Worm (Caenorhabditis elegans) whole organism, young adult: ENCODE measurements around the gene F49C5.3.

Experiments used
- D2030.7 ChIP-seq: fragments of 200-800 bp; sonication (Bioruptor generic); IDR thresholded peaks from 2 replicates; pipeline ENCODE4 v1.3.6; 2022; ENCODE audit warnings: missing genetic modification reagents, missing genetic modification characterization, missing compliant biosample characterization
- F22D6.2 ChIP-seq: sonication (generic microtip); optimal IDR thresholded peaks from 2 replicates; lab custom pipeline; 2016; ENCODE audit warnings: mild to moderate bottlenecking, missing genetic modification characterization, missing compliant biosample characterization
- F23B12.7 ChIP-seq: sonication (generic microtip); optimal IDR thresholded peaks from 2 replicates; lab custom pipeline; 2017; ENCODE audit warnings: missing genetic modification characterization, mild to moderate bottlenecking, missing compliant biosample characterization, antibody characterized with exemption, moderate library complexity; ENCODE audit not compliant: insufficient read depth
- F49E8.2 ChIP-seq: sonication (generic microtip); optimal IDR thresholded peaks from 3 replicates; lab custom pipeline; 2017; ENCODE audit warnings: missing genetic modification characterization, mild to moderate bottlenecking, missing compliant biosample characterization, antibody characterized with exemption, moderate library complexity; ENCODE audit not compliant: insufficient read depth
- F52B5.7 ChIP-seq: sonication (generic microtip); optimal IDR thresholded peaks from 2 replicates; lab custom pipeline; 2016; ENCODE audit warnings: mild to moderate bottlenecking, missing genetic modification characterization, missing compliant biosample characterization
- K11D2.4 ChIP-seq: fragments of 200-800 bp; sonication (Bioruptor generic); IDR thresholded peaks from 2 replicates; pipeline ENCODE4 v1.3.6; 2022; ENCODE audit warnings: missing genetic modification reagents, missing genetic modification characterization, missing compliant biosample characterization
- Y53G8AR.9 ChIP-seq: fragments of 200-800 bp; sonication (Bioruptor generic); conservative IDR thresholded peaks from 2 replicates; pipeline ENCODE4 v1.3.6; 2022; ENCODE audit warnings: missing genetic modification reagents, missing genetic modification characterization, missing compliant biosample characterization
- Y56A3A.18 ChIP-seq: fragments of 200-800 bp; sonication (Bioruptor generic); IDR thresholded peaks from 2 replicates; pipeline ENCODE4 v1.3.6; 2022; ENCODE audit warnings: missing genetic modification reagents, missing genetic modification characterization, missing compliant biosample characterization
- ZK185.1 ChIP-seq: sonication (generic microtip); optimal IDR thresholded peaks from 2 replicates; lab custom pipeline; 2016; ENCODE audit warnings: mild to moderate bottlenecking, missing genetic modification characterization, missing compliant biosample characterization; ENCODE audit not compliant: poor library complexity, severe bottlenecking
- aptf-2 ChIP-seq: fragments of 200-800 bp; sonication (Bioruptor generic); conservative IDR thresholded peaks from 2 replicates; pipeline ENCODE4 v1.3.6; 2022; ENCODE audit warnings: missing genetic modification reagents, missing genetic modification characterization, missing compliant biosample characterization
- aptf-3 ChIP-seq: fragments of 200-800 bp; sonication (Bioruptor generic); IDR thresholded peaks from 2 replicates; pipeline ENCODE4 v1.3.6; 2022; ENCODE audit warnings: missing genetic modification characterization, missing compliant biosample characterization
- atf-7 ChIP-seq: sonication (generic microtip); optimal IDR thresholded peaks from 2 replicates; lab custom pipeline; 2017; ENCODE audit warnings: mild to moderate bottlenecking, missing genetic modification characterization, missing compliant biosample characterization
- attf-3 ChIP-seq: fragments of 200-800 bp; sonication (Bioruptor generic); conservative IDR thresholded peaks from 2 replicates; pipeline ENCODE4 v1.3.6; 2022; ENCODE audit warnings: missing genetic modification reagents, missing genetic modification characterization, missing compliant biosample characterization
- attf-5 ChIP-seq: fragments of 200-800 bp; sonication (Bioruptor generic); optimal IDR thresholded peaks from 2 replicates; lab custom pipeline; 2018; ENCODE audit warnings: mild to moderate bottlenecking, missing genetic modification characterization, missing compliant biosample characterization
- attf-6 ChIP-seq: fragments of 200-800 bp; sonication (Bioruptor generic); IDR thresholded peaks from 2 replicates; pipeline ENCODE4 v1.3.6; 2022; ENCODE audit warnings: missing genetic modification reagents, missing genetic modification characterization, missing compliant biosample characterization
- bed-1 ChIP-seq: fragments of 200-800 bp; sonication (Bioruptor generic); IDR thresholded peaks from 2 replicates; pipeline ENCODE4 v1.3.6; 2022; ENCODE audit warnings: missing genetic modification reagents, missing genetic modification characterization, missing compliant biosample characterization
- ccch-3 ChIP-seq: fragments of 200-800 bp; sonication (Bioruptor generic); optimal IDR thresholded peaks from 2 replicates; lab custom pipeline; 2018; ENCODE audit warnings: mild to moderate bottlenecking, missing genetic modification characterization, missing compliant biosample characterization
- cebp-1 ChIP-seq, 2 experiments: fragments of 200-800 bp in 1 of 2; sonication (Bioruptor generic) in 1 of 2; sonication (generic microtip) in 1 of 2; IDR thresholded peaks in 1 of 2; optimal IDR thresholded peaks in 1 of 2; 2 replicates each; pipeline versions ENCODE4 v1.3.6 to Lab custom; 2017 to 2022; ENCODE audit warnings: missing compliant biosample characterization in 2 of 2, missing genetic modification characterization in 2 of 2, mild to moderate bottlenecking in 1 of 2, missing genetic modification reagents in 1 of 2, moderate library complexity in 1 of 2
- ceh-79 ChIP-seq: sonication (generic microtip); optimal IDR thresholded peaks from 2 replicates; lab custom pipeline; 2017; ENCODE audit warnings: mild to moderate bottlenecking, missing genetic modification characterization, missing compliant biosample characterization
- chd-7 ChIP-seq: sonication (generic microtip); optimal IDR thresholded peaks from 2 replicates; lab custom pipeline; 2016; ENCODE audit warnings: mild to moderate bottlenecking, missing genetic modification characterization, moderate library complexity, missing compliant biosample characterization
- dpl-1 ChIP-seq: fragments of 150-350 bp; optimal IDR thresholded peaks from 2 replicates; lab custom pipeline; 2014; ENCODE audit warnings: missing biosample characterization, missing genetic modification reagents, missing genetic modification characterization
- egl-18 ChIP-seq: fragments of 200-800 bp; sonication (Bioruptor generic); IDR thresholded peaks from 2 replicates; pipeline ENCODE4 v1.3.6; 2022; ENCODE audit warnings: missing genetic modification reagents, missing genetic modification characterization, missing compliant biosample characterization
- him-1 ChIP-seq: sonication (generic microtip); optimal IDR thresholded peaks from 2 replicates; lab custom pipeline; 2016; ENCODE audit warnings: missing genotype, missing genetic modification reagents, missing genetic modification characterization, missing compliant biosample characterization
- hlh-26 ChIP-seq: fragments of 200-800 bp; sonication (Bioruptor generic); conservative IDR thresholded peaks from 2 replicates; pipeline ENCODE4 v1.3.6; 2022; ENCODE audit warnings: missing genetic modification reagents, missing genetic modification characterization, missing compliant biosample characterization
- hmg-1.2 ChIP-seq: fragments of 200-800 bp; sonication (Bioruptor generic); IDR thresholded peaks from 2 replicates; pipeline ENCODE4 v1.3.6; 2022; ENCODE audit warnings: missing genetic modification reagents, missing genetic modification characterization, missing compliant biosample characterization
- lin-54 ChIP-seq: fragments of 200-800 bp; sonication (Bioruptor generic); optimal IDR thresholded peaks from 2 replicates; lab custom pipeline; 2018; ENCODE audit warnings: mild to moderate bottlenecking, missing genetic modification characterization, missing compliant biosample characterization
- lsy-27 ChIP-seq: sonication (generic microtip); optimal IDR thresholded peaks from 2 replicates; lab custom pipeline; 2017; ENCODE audit warnings: missing genetic modification characterization, mild to moderate bottlenecking, missing compliant biosample characterization, antibody characterized with exemption, missing genotype, borderline replicate concordance; ENCODE audit not compliant: insufficient read depth
- madf-3 ChIP-seq: fragments of 200-800 bp; sonication (Bioruptor generic); IDR thresholded peaks from 2 replicates; pipeline ENCODE4 v1.3.6; 2022; ENCODE audit warnings: missing genetic modification reagents, missing genetic modification characterization, missing compliant biosample characterization
- madf-6 ChIP-seq: fragments of 200-800 bp; sonication (Bioruptor generic); IDR thresholded peaks from 2 replicates; pipeline ENCODE4 v1.3.6; 2022; ENCODE audit warnings: missing genetic modification reagents, missing genetic modification characterization, missing compliant biosample characterization
- mcd-1 ChIP-seq: fragments of 200-800 bp; sonication (Bioruptor generic); IDR thresholded peaks from 2 replicates; pipeline ENCODE4 v1.3.6; 2022; ENCODE audit warnings: missing genetic modification reagents, missing genetic modification characterization, missing compliant biosample characterization
- nfya-2 ChIP-seq: fragments of 200-800 bp; sonication (Bioruptor generic); IDR thresholded peaks from 2 replicates; pipeline ENCODE4 v1.3.6; 2022; ENCODE audit warnings: missing genetic modification reagents, missing genetic modification characterization, missing compliant biosample characterization
- nhr-27 ChIP-seq: fragments of 200-800 bp; sonication (Bioruptor generic); optimal IDR thresholded peaks from 2 replicates; lab custom pipeline; 2018; ENCODE audit warnings: mild to moderate bottlenecking, missing genetic modification characterization, moderate library complexity, missing compliant biosample characterization
- rec-8 ChIP-seq, 2 experiments: sonication (generic microtip); optimal IDR thresholded peaks; 2 replicates each; lab custom pipeline; 2016; ENCODE audit warnings: mild to moderate bottlenecking in 2 of 2, missing genetic modification characterization in 2 of 2, missing genetic modification reagents in 2 of 2, missing genotype in 2 of 2, missing biosample characterization in 1 of 2, missing compliant biosample characterization in 1 of 2, moderate library complexity in 1 of 2
- repo-1 ChIP-seq: sonication (generic microtip); optimal IDR thresholded peaks from 2 replicates; lab custom pipeline; 2017; ENCODE audit warnings: mild to moderate bottlenecking, missing genetic modification characterization, missing compliant biosample characterization
- rpc-1 ChIP-seq, 2 experiments: fragments of 150-350 bp in 1 of 2; sonication (generic microtip) in 1 of 2; optimal IDR thresholded peaks; 2 replicates each; lab custom pipeline; 2014 to 2018; ENCODE audit warnings: missing biosample characterization in 1 of 2, missing genetic modification characterization in 1 of 2, missing genetic modification reagents in 1 of 2, missing genotype in 1 of 2
- snpc-1.3 ChIP-seq: sonication (generic microtip); optimal IDR thresholded peaks from 2 replicates; lab custom pipeline; 2017; ENCODE audit warnings: missing genetic modification characterization, mild to moderate bottlenecking, missing compliant biosample characterization, antibody characterized with exemption, moderate library complexity, missing genotype, missing genetic modification reagents; ENCODE audit not compliant: insufficient read depth
- snpc-3.4 ChIP-seq: sonication (generic microtip); optimal IDR thresholded peaks from 2 replicates; lab custom pipeline; 2017; ENCODE audit warnings: missing genetic modification characterization, mild to moderate bottlenecking, missing compliant biosample characterization, antibody characterized with exemption, moderate library complexity, missing genotype, missing genetic modification reagents
- somi-1 ChIP-seq: fragments of 200-800 bp; sonication (Bioruptor generic); optimal IDR thresholded peaks from 2 replicates; lab custom pipeline; 2018; ENCODE audit warnings: mild to moderate bottlenecking, missing genetic modification characterization, missing compliant biosample characterization
- tlf-1 ChIP-seq: fragments of 200-800 bp; sonication (Bioruptor generic); optimal IDR thresholded peaks from 2 replicates; lab custom pipeline; 2018; ENCODE audit warnings: mild to moderate bottlenecking, missing genetic modification characterization, missing compliant biosample characterization
- unc-130 ChIP-seq: sonication (generic microtip); optimal IDR thresholded peaks from 2 replicates; lab custom pipeline; 2016; ENCODE audit warnings: missing genetic modification reagents, missing genetic modification characterization, missing compliant biosample characterization
- zim-3 ChIP-seq: sonication (generic microtip); optimal IDR thresholded peaks from 2 replicates; lab custom pipeline; 2017; ENCODE audit warnings: mild to moderate bottlenecking, missing genetic modification characterization, moderate library complexity, missing compliant biosample characterization
- ztf-18 ChIP-seq: sonication (generic microtip); optimal IDR thresholded peaks from 2 replicates; lab custom pipeline; 2016; ENCODE audit warnings: missing genotype, mild to moderate bottlenecking, missing genetic modification characterization, missing compliant biosample characterization
- ztf-22 ChIP-seq: fragments of 200-800 bp; sonication (Bioruptor generic); optimal IDR thresholded peaks from 2 replicates; lab custom pipeline; 2018; ENCODE audit warnings: mild to moderate bottlenecking, missing genetic modification characterization, moderate library complexity, missing compliant biosample characterization
- ztf-26 ChIP-seq: sonication (generic microtip); optimal IDR thresholded peaks from 2 replicates; lab custom pipeline; 2017; ENCODE audit warnings: missing genetic modification characterization, missing compliant biosample characterization
- ztf-6 ChIP-seq: fragments of 200-800 bp; sonication (Bioruptor generic); IDR thresholded peaks from 2 replicates; pipeline ENCODE4 v1.3.6; 2022; ENCODE audit warnings: missing genetic modification reagents, missing genetic modification characterization, missing compliant biosample characterization

Gene F49C5.3

ce11 chrII:12494556-12495131 is 41.7 kb upstream of the F49C5.3 start, which contains the start of gene col-85:
TSS of gene col-85 (minus strand) at chrII:12495095.
- peak; percentile 56; the same call in 1 of the 2 replicates for TF ChIP-seq Y56A3A.18 (GFP tag; lab: Robert Waterston, UW)
- TF ChIP-seq mcd-1 (GFP tag; lab: Robert Waterston, UW) = peak; percentile 86
- peak; percentile 57 for TF ChIP-seq tlf-1 (GFP tag; lab: Kevin White, UChicago)
- TF ChIP-seq D2030.7 (GFP tag; lab: Robert Waterston, UW) = peak; percentile 83
- peak; percentile 67 for TF ChIP-seq atf-7 (tag; lab: Kevin White, UChicago)
- peak; percentile 56; the same call in 1 of the 2 replicates for TF ChIP-seq attf-6 (GFP tag; lab: Robert Waterston, UW)
- TF ChIP-seq snpc-3.4 (tag; lab: Kevin White, UChicago) = peak; percentile 92
- TF ChIP-seq F52B5.7 (tag; lab: Kevin White, UChicago) = peak; percentile 63
- 0 out of 2 replicates have a peak, but pooled peaks have one; percentile 34 for TF ChIP-seq aptf-2
- peak; percentile 4 for TF ChIP-seq F22D6.2 (tag; lab: Kevin White, UChicago)
- TF ChIP-seq aptf-3 (GFP tag; lab: Robert Waterston, UW) = no peak
- peak; percentile 90 for TF ChIP-seq hmg-1.2
- peak; percentile 72 for TF ChIP-seq nhr-27 (tag; lab: Kevin White, UChicago)
- peak; percentile 76 to 91 for TF ChIP-seq rec-8 (tag; optimal IDR thresholded peaks at IDR 0.05; lab: Kevin White, UChicago)
- peak; percentile 80 for TF ChIP-seq ztf-26
- TF ChIP-seq somi-1 (GFP tag; lab: Kevin White, UChicago) = peak; percentile 79
- peak; percentile 78 for TF ChIP-seq lin-54 (GFP tag; lab: Kevin White, UChicago)
- TF ChIP-seq ztf-6 (GFP tag; lab: Robert Waterston, UW) = peak; percentile 81
- peak; percentile 29 for TF ChIP-seq lsy-27
- TF ChIP-seq nfya-2 = 0 out of 2 replicates have a peak, but pooled peaks have one; percentile 41
- TF ChIP-seq madf-6 (GFP tag; lab: Robert Waterston, UW) = peak; percentile 72
- peak; percentile 62 for TF ChIP-seq unc-130 (GFP tag; lab: Kevin White, UChicago)
- TF ChIP-seq chd-7 (tag; lab: Kevin White, UChicago) = peak; percentile 87
- TF ChIP-seq zim-3 = peak; percentile 79
- TF ChIP-seq him-1 (tag; lab: Kevin White, UChicago) = peak; percentile 89
- peak; percentile 50 for TF ChIP-seq repo-1 (tag; lab: Kevin White, UChicago)
- TF ChIP-seq attf-5 (GFP tag; lab: Kevin White, UChicago) = peak; percentile 84
- no peak for TF ChIP-seq hlh-26 (GFP tag; lab: Robert Waterston, UW)
- peak; percentile 23 for TF ChIP-seq ceh-79
- peak; percentile 70 for TF ChIP-seq K11D2.4
- TF ChIP-seq F49E8.2 = peak; percentile 68
- TF ChIP-seq F23B12.7 (tag; lab: Kevin White, UChicago) = peak; percentile 88
- TF ChIP-seq ZK185.1 (tag; lab: Kevin White, UChicago) = no peak
- peak; percentile 81 for TF ChIP-seq ztf-18 (tag; lab: Kevin White, UChicago)
- peak; percentile 30 for TF ChIP-seq ccch-3 (GFP tag; lab: Kevin White, UChicago)
- 0 out of 2 replicates have a peak, but pooled peaks have one; percentile 77 for TF ChIP-seq bed-1
- TF ChIP-seq Y53G8AR.9 = peak; percentile 79
- TF ChIP-seq rpc-1 (optimal IDR thresholded peaks at IDR 0.05; lab: Kevin White, UChicago) = peak; percentile 97
- peak; percentile 93 for TF ChIP-seq rpc-1 (tag; optimal IDR thresholded peaks at IDR 0.05; lab: Kevin White, UChicago)
- TF ChIP-seq attf-3 (GFP tag; lab: Robert Waterston, UW) = peak; percentile 77
- peak; percentile 87 for TF ChIP-seq snpc-1.3 (tag; lab: Kevin White, UChicago)
- TF ChIP-seq egl-18 (GFP tag; lab: Robert Waterston, UW) = 0 out of 2 replicates have a peak, but pooled peaks have one; percentile 50
- TF ChIP-seq cebp-1 (GFP tag; IDR thresholded peaks at IDR 0.05; lab: Robert Waterston, UW) = no peak
- peak; percentile 81 for TF ChIP-seq cebp-1 (tag; optimal IDR thresholded peaks at IDR 0.05; lab: Kevin White, UChicago)
- peak; percentile 24 for TF ChIP-seq dpl-1 (GFP tag; lab: Kevin White, UChicago)
- peak; percentile 77; the same call in 1 of the 2 replicates for TF ChIP-seq madf-3 (GFP tag; lab: Robert Waterston, UW)
- no peak for TF ChIP-seq ztf-22 (GFP tag; lab: Kevin White, UChicago)
